Worm (Caenorhabditis elegans): Measurements from ENCODE around the gene C46F11.5.

The C46F11.5 gene

ce11 chrIII:3694572-3694971 is 37.2 kb upstream of the C46F11.5 start, which contains the start of gene npr-15:
npr-15 (minus strand) TSS chrIII:3694672.
- TF ChIP-seq skn-1 (tag; optimal IDR thresholded peaks at IDR 0.05) (no peak), zag-1 (tag; optimal IDR thresholded peaks at IDR 0.05) (no peak), elt-3 (tag; optimal IDR thresholded peaks at IDR 0.05) (no peak), daf-12 (tag; optimal IDR thresholded peaks at IDR 0.05) (no peak), ztf-4 (tag; optimal IDR thresholded peaks at IDR 0.05) (no peak), aly-2 (tag; optimal IDR thresholded peaks at IDR 0.05) (no peak), snpc-4 (tag; optimal IDR thresholded peaks at IDR 0.05) (no peak), pha-4 (tag; optimal IDR thresholded peaks at IDR 0.05) (no peak), nhr-77 (tag; optimal IDR thresholded peaks at IDR 0.05) (no peak), fkh-10 (GFP tag; optimal IDR thresholded peaks at IDR 0.05) (no peak), egl-27 (tag; optimal IDR thresholded peaks at IDR 0.05) (no peak), ceh-82 (tag; optimal IDR thresholded peaks at IDR 0.05) (no peak), nhr-25 (tag; optimal IDR thresholded peaks at IDR 0.05) (no peak), elt-1 (tag; optimal IDR thresholded peaks at IDR 0.05) (no peak), eor-1 (tag; optimal IDR thresholded peaks at IDR 0.05) (no peak), nhr-28 (tag; optimal IDR thresholded peaks at IDR 0.05) (no peak), nhr-67 (tag; optimal IDR thresholded peaks at IDR 0.05) (no peak), unc-62 (GFP tag; optimal IDR thresholded peaks at IDR 0.05) (no peak)

ce11 chrIII:3692516-3692915 is 35.1 kb upstream of the C46F11.5 start:
- no peak for TF ChIP-seq mdl-1 (tag; optimal IDR thresholded peaks at IDR 0.05)

ce11 chrIII:3682869-3683403 is 25.5 kb upstream of the C46F11.5 start:
- TF ChIP-seq nfya-1 (tag; optimal IDR thresholded peaks at IDR 0.05; ENCODE audit: insufficient read depth) (peak; percentile 87), nhr-237 (tag; optimal IDR thresholded peaks at IDR 0.05) (no peak), daf-12 (tag; optimal IDR thresholded peaks at IDR 0.05) (no peak), lsy-12 (tag; optimal IDR thresholded peaks at IDR 0.05) (no peak), pqm-1 (tag; optimal IDR thresholded peaks at IDR 0.05) (no peak)

- TF ChIP-seq hmg-11 (tag; optimal IDR thresholded peaks at IDR 0.05) (peak; percentile 29), nhr-23 (tag; optimal IDR thresholded peaks at IDR 0.05) (peak; percentile 23), aly-2 (tag; optimal IDR thresholded peaks at IDR 0.05) (no peak), lsy-12 (tag; optimal IDR thresholded peaks at IDR 0.05) (no peak), nfya-1 (tag; optimal IDR thresholded peaks at IDR 0.05; ENCODE audit: insufficient read depth) (peak; percentile 32)
Observed at ce11 chrIII:3681351-3681938, 24.0 kb upstream of the C46F11.5 start.

- peak; percentile 36 for TF ChIP-seq lin-39 (tag; optimal IDR thresholded peaks at IDR 0.05)
- TF ChIP-seq ztf-4 (tag; optimal IDR thresholded peaks at IDR 0.05), result no peak
- no peak for TF ChIP-seq elt-2 (tag; optimal IDR thresholded peaks at IDR 0.05)
- TF ChIP-seq elt-3 (tag; optimal IDR thresholded peaks at IDR 0.05), result no peak
- TF ChIP-seq daf-12 (tag; optimal IDR thresholded peaks at IDR 0.05), result no peak
- TF ChIP-seq R02D3.7 (tag; optimal IDR thresholded peaks at IDR 0.05), result no peak
- TF ChIP-seq pqm-1 (tag; optimal IDR thresholded peaks at IDR 0.05), result no peak
- TF ChIP-seq skn-1 (tag; optimal IDR thresholded peaks at IDR 0.05), result no peak
- TF ChIP-seq fkh-10 (GFP tag; optimal IDR thresholded peaks at IDR 0.05), result no peak
Observed at ce11 chrIII:3679083-3679482, 21.7 kb upstream of the C46F11.5 start.

- TF ChIP-seq sea-2 (GFP tag; optimal IDR thresholded peaks at IDR 0.05) (peak; percentile 18), snpc-4 (tag; optimal IDR thresholded peaks at IDR 0.05) (peak; percentile 17), nhr-43 (tag; optimal IDR thresholded peaks at IDR 0.05; ENCODE audit: poor library complexity, severe bottlenecking) (no peak), lin-15B (tag; optimal IDR thresholded peaks at IDR 0.05) (peak; percentile 43), hmg-11 (tag; optimal IDR thresholded peaks at IDR 0.05) (peak; percentile 78), tbx-2 (tag; optimal IDR thresholded peaks at IDR 0.05) (peak; percentile 11), fkh-2 (tag; optimal IDR thresholded peaks at IDR 0.05) (peak; percentile 5), aly-2 (tag; optimal IDR thresholded peaks at IDR 0.05) (no peak), egl-5 (tag; optimal IDR thresholded peaks at IDR 0.05) (peak; percentile 80), lsy-12 (tag; optimal IDR thresholded peaks at IDR 0.05) (peak; percentile 15), lin-39 (tag; optimal IDR thresholded peaks at IDR 0.05) (peak; percentile 89), ZK546.5 (tag; optimal IDR thresholded peaks at IDR 0.05) (no peak), ceh-28 (tag; optimal IDR thresholded peaks at IDR 0.05) (peak; percentile 90), ama-1 (optimal IDR thresholded peaks at IDR 0.05) (peak; percentile 26), nfya-1 (tag; optimal IDR thresholded peaks at IDR 0.05; ENCODE audit: insufficient read depth) (peak; percentile 83), jun-1 (tag; optimal IDR thresholded peaks at IDR 0.05) (peak; percentile 15), unc-39 (tag; optimal IDR thresholded peaks at IDR 0.05) (no peak), fkh-10 (GFP tag; optimal IDR thresholded peaks at IDR 0.05) (peak; percentile 82), pha-4 (tag; optimal IDR thresholded peaks at IDR 0.05) (peak; percentile 63), mml-1 (tag; optimal IDR thresholded peaks at IDR 0.05) (no peak)
Observed at ce11 chrIII:3677378-3677777, 20.0 kb upstream of the C46F11.5 start.

Data from whole organism, L3 larva.